Worm (Caenorhabditis elegans) whole organism, L1 larva: ENCODE results near the gene Y32B12B.2.

Experiments
- C04F5.9 ChIP-seq: sonication (generic microtip); optimal IDR thresholded peaks from 2 replicates; lab custom pipeline; 2016; ENCODE audit warnings: missing genetic modification characterization, missing compliant biosample characterization
- alr-1 ChIP-seq: fragments of 200-800 bp; sonication (Bioruptor generic); optimal IDR thresholded peaks from 2 replicates; lab custom pipeline; 2018; ENCODE audit warnings: borderline replicate concordance, mild to moderate bottlenecking, missing genetic modification characterization, missing compliant biosample characterization
- aly-2 ChIP-seq: fragments of 150-350 bp; optimal IDR thresholded peaks from 2 replicates; lab custom pipeline; 2014; ENCODE audit warnings: missing biosample characterization, missing genetic modification characterization
- ama-1 ChIP-seq: fragments of 150-350 bp; optimal IDR thresholded peaks from 2 replicates; lab custom pipeline; 2014
- ceh-63 ChIP-seq: fragments of 200-800 bp; sonication (Bioruptor generic); optimal IDR thresholded peaks from 2 replicates; lab custom pipeline; 2018; ENCODE audit warnings: mild to moderate bottlenecking, missing genetic modification characterization, missing compliant biosample characterization
- ceh-90 ChIP-seq: sonication (generic microtip); optimal IDR thresholded peaks from 2 replicates; lab custom pipeline; 2016; ENCODE audit warnings: missing genetic modification characterization, missing compliant biosample characterization
- ces-1 ChIP-seq: fragments of 150-350 bp; optimal IDR thresholded peaks from 2 replicates; lab custom pipeline; 2014; ENCODE audit warnings: missing biosample characterization, missing genetic modification reagents, missing genetic modification characterization
- dsc-1 ChIP-seq: sonication (generic microtip); optimal IDR thresholded peaks from 2 replicates; lab custom pipeline; 2016; ENCODE audit warnings: mild to moderate bottlenecking, missing genetic modification characterization, missing compliant biosample characterization
- efl-1 ChIP-seq, 4 experiments: fragments of 150-350 bp; optimal IDR thresholded peaks in 3 of 4; peaks in 1 of 4; 1 replicate in 1 of 4; 2 replicates in 3 of 4; lab custom pipeline; 2014; ENCODE audit warnings: missing biosample characterization in 2 of 4, missing genetic modification characterization in 2 of 4, missing genetic modification reagents in 2 of 4
- efl-3 ChIP-seq: fragments of 200-800 bp; sonication (Bioruptor generic); optimal IDR thresholded peaks from 2 replicates; lab custom pipeline; 2018; ENCODE audit warnings: mild to moderate bottlenecking, missing genetic modification characterization, missing compliant biosample characterization
- egl-27 ChIP-seq, 2 experiments: fragments of 150-350 bp in 1 of 2; sonication (generic microtip); optimal IDR thresholded peaks; 3 replicates each; lab custom pipeline; 2017 to 2018; ENCODE audit warnings: missing biosample characterization in 2 of 2, missing genetic modification characterization in 2 of 2, missing genetic modification reagents in 2 of 2
- elt-2 ChIP-seq: sonication (generic microtip); optimal IDR thresholded peaks from 2 replicates; lab custom pipeline; 2016; ENCODE audit warnings: missing genetic modification characterization, mild to moderate bottlenecking, inconsistent platforms, missing compliant biosample characterization, missing genetic modification reagents
- elt-3 ChIP-seq, 6 experiments: fragments of 150-350 bp in 1 of 6; sonication (generic microtip); optimal IDR thresholded peaks; 2 replicates each; lab custom pipeline; 2017 to 2018; ENCODE audit warnings: missing biosample characterization in 6 of 6, missing genetic modification characterization in 6 of 6, inconsistent platforms in 1 of 6
- fkh-10 ChIP-seq: sonication (generic microtip); optimal IDR thresholded peaks from 2 replicates; lab custom pipeline; 2017; ENCODE audit warnings: missing biosample characterization, missing genetic modification reagents, missing genetic modification characterization
- hpl-2 ChIP-seq: fragments of 150-350 bp; optimal IDR thresholded peaks from 2 replicates; lab custom pipeline; 2014; ENCODE audit warnings: missing biosample characterization, missing genetic modification reagents, missing genetic modification characterization
- lin-13 ChIP-seq: fragments of 150-350 bp; optimal IDR thresholded peaks from 2 replicates; lab custom pipeline; 2014; ENCODE audit warnings: missing biosample characterization, missing genetic modification reagents, missing genetic modification characterization
- lin-15B ChIP-seq: fragments of 150-350 bp; sonication (generic microtip); optimal IDR thresholded peaks from 3 replicates; lab custom pipeline; 2014; ENCODE audit warnings: missing biosample characterization, missing genetic modification characterization
- mab-9 ChIP-seq: fragments of 200-800 bp; sonication (Bioruptor generic); IDR thresholded peaks from 2 replicates; pipeline ENCODE4 v1.3.6; 2022; ENCODE audit warnings: missing genetic modification reagents, missing genetic modification characterization, missing compliant biosample characterization
- mdl-1 ChIP-seq, 2 experiments: fragments of 150-350 bp; optimal IDR thresholded peaks; 2 replicates each; lab custom pipeline; 2014 to 2017; ENCODE audit warnings: missing biosample characterization in 2 of 2, missing genetic modification characterization in 2 of 2, inconsistent platforms in 1 of 2
- mef-2 ChIP-seq: fragments of 150-350 bp; optimal IDR thresholded peaks from 2 replicates; lab custom pipeline; 2014; ENCODE audit warnings: missing biosample characterization, missing genetic modification characterization
- mep-1 ChIP-seq: fragments of 150-350 bp; optimal IDR thresholded peaks from 2 replicates; lab custom pipeline; 2014; ENCODE audit warnings: missing biosample characterization, missing genetic modification characterization
- nhr-11 ChIP-seq: fragments of 150-350 bp; optimal IDR thresholded peaks from 2 replicates; lab custom pipeline; 2014; ENCODE audit warnings: missing biosample characterization, missing genetic modification characterization
- nhr-12 ChIP-seq: sonication (generic microtip); optimal IDR thresholded peaks from 2 replicates; lab custom pipeline; 2017; ENCODE audit warnings: missing biosample characterization, missing genetic modification characterization
- nhr-19 ChIP-seq: fragments of 200-800 bp; sonication (Bioruptor generic); conservative IDR thresholded peaks from 2 replicates; pipeline ENCODE4 v1.3.6; 2022; ENCODE audit warnings: missing genetic modification characterization, missing compliant biosample characterization
- nhr-20 ChIP-seq: sonication (generic microtip); optimal IDR thresholded peaks from 2 replicates; lab custom pipeline; 2016; ENCODE audit warnings: mild to moderate bottlenecking, missing genetic modification characterization, missing compliant biosample characterization
- nhr-237 ChIP-seq: fragments of 150-350 bp; optimal IDR thresholded peaks from 2 replicates; lab custom pipeline; 2014; ENCODE audit warnings: missing biosample characterization, missing genetic modification characterization
- nhr-28 ChIP-seq: fragments of 150-350 bp; optimal IDR thresholded peaks from 2 replicates; lab custom pipeline; 2014; ENCODE audit warnings: missing biosample characterization, missing genetic modification characterization
- nhr-47 ChIP-seq: sonication (generic microtip); optimal IDR thresholded peaks from 2 replicates; lab custom pipeline; 2016; ENCODE audit warnings: mild to moderate bottlenecking, missing genetic modification characterization, moderate library complexity, missing compliant biosample characterization
- nhr-71 ChIP-seq: sonication (generic microtip); optimal IDR thresholded peaks from 2 replicates; lab custom pipeline; 2016; ENCODE audit warnings: mild to moderate bottlenecking, missing genetic modification characterization, moderate library complexity, missing compliant biosample characterization
- nhr-77 ChIP-seq: fragments of 150-350 bp; optimal IDR thresholded peaks from 2 replicates; lab custom pipeline; 2014; ENCODE audit warnings: missing biosample characterization, missing genetic modification characterization
- nhr-84 ChIP-seq: sonication (generic microtip); optimal IDR thresholded peaks from 2 replicates; lab custom pipeline; 2017; ENCODE audit warnings: missing biosample characterization, missing genetic modification characterization
- nhr-85 ChIP-seq: sonication (generic microtip); peaks from one replicate; lab custom pipeline; 2016; ENCODE audit warnings: missing genetic modification characterization, inconsistent platforms, missing compliant biosample characterization
- nhr-90 ChIP-seq: sonication (generic microtip); optimal IDR thresholded peaks from 2 replicates; lab custom pipeline; 2016; ENCODE audit warnings: mild to moderate bottlenecking, missing genetic modification characterization, missing compliant biosample characterization; ENCODE audit not compliant: poor library complexity
- pag-3 ChIP-seq: sonication (generic microtip); optimal IDR thresholded peaks from 2 replicates; lab custom pipeline; 2017; ENCODE audit warnings: missing genetic modification characterization, mild to moderate bottlenecking, missing compliant biosample characterization, antibody characterized with exemption, borderline replicate concordance; ENCODE audit not compliant: insufficient read depth
- pax-3 ChIP-seq: fragments of 200-800 bp; sonication (Bioruptor generic); optimal IDR thresholded peaks from 2 replicates; lab custom pipeline; 2018; ENCODE audit warnings: mild to moderate bottlenecking, missing genetic modification characterization, moderate library complexity, missing compliant biosample characterization
- pqm-1 ChIP-seq: sonication (generic microtip); optimal IDR thresholded peaks from 3 replicates; lab custom pipeline; 2017; ENCODE audit warnings: missing biosample characterization, missing genetic modification characterization
- snu-23 ChIP-seq: sonication (generic microtip); optimal IDR thresholded peaks from 2 replicates; lab custom pipeline; 2016; ENCODE audit warnings: missing genetic modification characterization, missing compliant biosample characterization
- sup-37 ChIP-seq: fragments of 200-800 bp; sonication (Bioruptor generic); optimal IDR thresholded peaks from 2 replicates; lab custom pipeline; 2018; ENCODE audit warnings: mild to moderate bottlenecking, missing genetic modification characterization, missing compliant biosample characterization
- tbx-2 ChIP-seq: sonication (generic microtip); optimal IDR thresholded peaks from 2 replicates; lab custom pipeline; 2016; ENCODE audit warnings: missing genetic modification characterization, missing compliant biosample characterization
- tlp-1 ChIP-seq: fragments of 150-350 bp; optimal IDR thresholded peaks from 2 replicates; lab custom pipeline; 2014; ENCODE audit warnings: missing biosample characterization, missing genetic modification characterization
- unc-130 ChIP-seq: fragments of 150-350 bp; optimal IDR thresholded peaks from 2 replicates; lab custom pipeline; 2017; ENCODE audit warnings: missing biosample characterization, missing genetic modification characterization, inconsistent platforms
- unc-30 ChIP-seq: sonication (generic microtip); optimal IDR thresholded peaks from 2 replicates; lab custom pipeline; 2017; ENCODE audit warnings: missing biosample characterization, missing genetic modification characterization
- vab-15 ChIP-seq: sonication (generic microtip); optimal IDR thresholded peaks from 2 replicates; lab custom pipeline; 2017; ENCODE audit warnings: missing genotype, mild to moderate bottlenecking, missing genetic modification characterization, missing compliant biosample characterization

Y32B12B.2 gene

DNA sequence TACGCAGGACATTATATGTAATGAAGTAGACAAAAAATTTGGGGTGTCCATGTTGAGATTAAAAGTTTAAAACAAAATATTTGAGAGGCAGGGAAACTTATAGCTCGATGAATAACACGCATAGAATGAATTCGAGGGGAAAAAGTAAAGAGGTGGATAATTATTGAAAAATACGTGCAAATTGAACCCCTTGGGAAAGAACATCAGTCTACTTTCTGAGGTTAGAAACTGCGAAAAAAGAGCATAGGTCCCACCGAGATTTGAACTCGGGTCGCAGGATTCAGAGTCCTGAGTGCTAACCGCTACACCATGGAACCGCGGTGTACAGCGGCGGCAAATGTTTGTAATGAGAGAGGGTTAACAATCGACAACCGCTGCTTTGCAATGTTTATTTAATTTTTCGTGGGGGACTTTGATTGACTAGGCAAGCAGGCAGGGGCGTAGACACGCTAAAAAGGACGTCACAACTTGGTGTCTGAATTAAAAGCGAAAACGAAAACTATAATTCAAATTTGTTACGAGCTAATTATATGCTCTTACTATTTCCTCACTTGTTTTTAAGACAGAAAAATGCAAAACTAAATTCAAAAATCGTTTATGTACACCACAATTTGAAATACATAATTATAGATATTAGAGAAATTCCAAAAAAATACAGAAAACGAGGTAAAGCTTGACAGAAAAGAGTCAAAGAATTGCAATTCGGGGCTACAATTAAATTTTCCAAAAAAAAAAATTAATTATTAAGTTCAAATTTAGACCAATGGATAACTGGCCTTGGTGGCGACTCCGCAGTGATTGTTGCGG is 54.0 kb downstream of the Y32B12B.2 start, which contains the start of gene srh-269 (continued):
- TF ChIP-seq snu-23 (GFP tag; lab: Kevin White, UChicago) (peak; percentile 77), pqm-1 (tag; lab: Kevin White, UChicago) (no peak), nhr-11 (no peak), lin-15B (tag; lab: Kevin White, UChicago) (no peak), nhr-12 (tag; lab: Kevin White, UChicago) (no peak), C04F5.9 (no peak), mab-9 (GFP tag; lab: Robert Waterston, UW) (no peak), mep-1 (tag; lab: Kevin White, UChicago) (no peak), nhr-84 (tag; lab: Kevin White, UChicago) (no peak), tbx-2 (tag; lab: Kevin White, UChicago) (peak; percentile 54), aly-2 (tag; lab: Kevin White, UChicago) (no peak), mef-2 (no peak), unc-30 (tag; lab: Kevin White, UChicago) (no peak), mdl-1 (tag; optimal IDR thresholded peaks at IDR 0.05; lab: Kevin White, UChicago) (peak in 1 of 2 experiments; percentile 20), dsc-1 (tag; lab: Kevin White, UChicago) (peak; percentile 69), nhr-47 (tag; lab: Kevin White, UChicago) (peak; percentile 69), nhr-71 (tag; lab: Kevin White, UChicago) (peak; percentile 74), tlp-1 (tag; lab: Kevin White, UChicago) (no peak), vab-15 (tag; lab: Kevin White, UChicago) (no peak), unc-130 (tag; lab: Kevin White, UChicago) (peak; percentile 62), sup-37 (GFP tag; lab: Kevin White, UChicago) (peak; percentile 28), nhr-85 (tag; lab: Kevin White, UChicago) (peak; percentile 27), nhr-20 (tag; lab: Kevin White, UChicago) (peak; percentile 65), nhr-237 (tag; lab: Kevin White, UChicago) (no peak), ceh-63 (GFP tag; lab: Kevin White, UChicago) (no peak), ces-1 (GFP tag; lab: Kevin White, UChicago) (no peak), egl-27 (tag; optimal IDR thresholded peaks at IDR 0.05; lab: Kevin White, UChicago) (no peak), lin-13 (GFP tag; lab: Kevin White, UChicago) (peak; percentile 28), hpl-2 (GFP tag; lab: Kevin White, UChicago) (no peak), ceh-90 (no peak), nhr-19 (GFP tag; lab: Robert Waterston, UW) (peak; percentile 79), pax-3 (tag; lab: Kevin White, UChicago) (peak; percentile 35), ama-1 (lab: Kevin White, UChicago) (peak; percentile 87), fkh-10 (no peak)

ce11 chrV:16592947-16593791 is 55.0 kb downstream of the Y32B12B.2 start:
- TF ChIP-seq snu-23 (GFP tag; lab: Kevin White, UChicago) (no peak), pag-3 (tag; lab: Kevin White, UChicago) (no peak), unc-130 (tag; lab: Kevin White, UChicago) (no peak), efl-3 (GFP tag; lab: Kevin White, UChicago) (no peak), alr-1 (tag; lab: Kevin White, UChicago) (no peak), elt-3 (tag; optimal IDR thresholded peaks at IDR 0.05; lab: Kevin White, UChicago) (peak in 1 of 6 experiments; percentile 37), ceh-90 (no peak), nhr-77 (no peak), mab-9 (GFP tag; lab: Robert Waterston, UW) (no peak), nhr-28 (tag; lab: Kevin White, UChicago) (no peak), nhr-90 (no peak), nhr-19 (GFP tag; lab: Robert Waterston, UW) (peak; percentile 9; the same call in 1 of the 2 replicates), elt-2 (peak; percentile 68), efl-1 (optimal IDR thresholded peaks at IDR 0.05; lab: Kevin White, UChicago) (no peak), efl-1 (GFP tag; optimal IDR thresholded peaks at IDR 0.05 in 1 of 2; lab: Kevin White, UChicago) (peak in 1 of 2 experiments; percentile 50), aly-2 (tag; lab: Kevin White, UChicago) (no peak)
